Fruit fly (Drosophila melanogaster) whole organism, embryonic: ENCODE results near the gene Sfp33A3.

Experiments used
- Adf1 ChIP-seq: fragments of 200-800 bp; sonication (Bioruptor generic); IDR thresholded peaks from 2 replicates; pipeline ENCODE4 v1.3.6; 2022; ENCODE audit warnings: missing biosample characterization, missing genetic modification characterization
- Bdp1 ChIP-seq: fragments of 200-800 bp; sonication (Bioruptor generic); optimal IDR thresholded peaks from 3 replicates; lab custom pipeline; 2016; ENCODE audit warnings: missing biosample characterization, missing genetic modification characterization
- Bteb2 ChIP-seq: fragments of 200-800 bp; sonication (Bioruptor generic); optimal IDR thresholded peaks from 2 replicates; lab custom pipeline; 2016; ENCODE audit warnings: missing biosample characterization, missing genetic modification characterization
- CG10543 ChIP-seq: fragments of 200-800 bp; sonication (Bioruptor generic); optimal IDR thresholded peaks from 3 replicates; lab custom pipeline; 2017; ENCODE audit warnings: missing biosample characterization, mild to moderate bottlenecking, missing genetic modification characterization, moderate library complexity
- CG11093 ChIP-seq: fragments of 200-800 bp; sonication (Bioruptor generic); IDR thresholded peaks from 3 replicates; pipeline ENCODE4 v1.3.6; 2022; ENCODE audit warnings: missing biosample characterization, missing genetic modification characterization
- CG11695 ChIP-seq: fragments of 200-800 bp; sonication (Bioruptor generic); IDR thresholded peaks from 3 replicates; pipeline ENCODE4 v1.3.6; 2022; ENCODE audit warnings: missing biosample characterization, missing genetic modification characterization
- CG11723 ChIP-seq: fragments of 200-800 bp; sonication (Bioruptor generic); optimal IDR thresholded peaks from 2 replicates; lab custom pipeline; 2017; ENCODE audit warnings: missing biosample characterization, mild to moderate bottlenecking, missing genetic modification characterization
- CG13287 ChIP-seq: fragments of 200-800 bp; sonication (Bioruptor generic); IDR thresholded peaks from 2 replicates; pipeline ENCODE4 v1.3.6; 2022; ENCODE audit warnings: missing biosample characterization, missing genetic modification characterization; ENCODE audit not compliant: partially characterized antibody
- CG5953 ChIP-seq: fragments of 200-800 bp; sonication (Bioruptor generic); IDR thresholded peaks from 2 replicates; pipeline ENCODE4 v1.3.6; 2022; ENCODE audit warnings: missing biosample characterization, missing genetic modification characterization
- CG6272 ChIP-seq: fragments of 200-800 bp; sonication (Bioruptor generic); IDR thresholded peaks from 2 replicates; pipeline ENCODE4 v1.3.6; 2022; ENCODE audit warnings: missing biosample characterization, missing genetic modification characterization
- CG6791 ChIP-seq: fragments of 200-800 bp; sonication (Bioruptor generic); IDR thresholded peaks from 3 replicates; pipeline ENCODE4 v1.3.6; 2022; ENCODE audit warnings: missing biosample characterization, missing genetic modification characterization; ENCODE audit not compliant: partially characterized antibody
- CG6813 ChIP-seq: fragments of 200-800 bp; sonication (Bioruptor generic); optimal IDR thresholded peaks from 2 replicates; lab custom pipeline; 2017; ENCODE audit warnings: missing biosample characterization, missing genetic modification characterization, mild to moderate bottlenecking, moderate library complexity, missing genetic modification reagents
- CG8765 ChIP-seq: fragments of 200-800 bp; sonication (Bioruptor generic); IDR thresholded peaks from 2 replicates; pipeline ENCODE4 v1.3.6; 2022; ENCODE audit warnings: missing biosample characterization, missing genetic modification characterization
- Dfd ChIP-seq, 2 experiments: fragments of >200 bp; optimal IDR thresholded peaks; 2 replicates each; lab custom pipeline; 2017; ENCODE audit warnings: missing biosample characterization in 2 of 2, missing genetic modification characterization in 2 of 2
- Dref ChIP-seq: fragments of 200-800 bp; sonication (Bioruptor generic); IDR thresholded peaks from 2 replicates; pipeline ENCODE4 v1.3.6; 2022; ENCODE audit warnings: missing biosample characterization, missing genetic modification characterization
- Drgx ChIP-seq: fragments of 200-800 bp; sonication (Bioruptor generic); IDR thresholded peaks from 2 replicates; pipeline ENCODE4 v1.3.6; 2022; ENCODE audit warnings: missing biosample characterization, missing genetic modification characterization
- Eip74EF ChIP-seq, 2 experiments: fragments of 200-800 bp in 1 of 2; fragments of >200 bp in 1 of 2; sonication (Bioruptor generic) in 1 of 2; optimal IDR thresholded peaks; 2 replicates each; lab custom pipeline; 2017 to 2019; ENCODE audit warnings: missing biosample characterization in 2 of 2, missing genetic modification characterization in 2 of 2, mild to moderate bottlenecking in 1 of 2, moderate library complexity in 1 of 2
- HLH4C ChIP-seq: fragments of 200-800 bp; sonication (Bioruptor generic); IDR thresholded peaks from 3 replicates; pipeline ENCODE4 v1.3.6; 2022; ENCODE audit warnings: missing biosample characterization, missing genetic modification characterization; ENCODE audit not compliant: partially characterized antibody
- Hmr ChIP-seq: fragments of 200-800 bp; sonication (Bioruptor generic); optimal IDR thresholded peaks from 3 replicates; lab custom pipeline; 2017; ENCODE audit warnings: mild to moderate bottlenecking, missing biosample characterization, missing genetic modification reagents, missing genetic modification characterization
- Lhr ChIP-seq: fragments of 200-800 bp; sonication (Bioruptor generic); optimal IDR thresholded peaks from 3 replicates; lab custom pipeline; 2017; ENCODE audit warnings: mild to moderate bottlenecking, missing biosample characterization, missing genetic modification reagents, missing genetic modification characterization
- Lim3 ChIP-seq: fragments of 200-800 bp; sonication (Bioruptor generic); IDR thresholded peaks from 2 replicates; pipeline ENCODE4 v1.3.6; 2022; ENCODE audit warnings: missing biosample characterization, missing genetic modification characterization
- MESR4 ChIP-seq: fragments of 200-800 bp; sonication (Bioruptor generic); optimal IDR thresholded peaks from 2 replicates; lab custom pipeline; 2018; ENCODE audit warnings: missing biosample characterization, mild to moderate bottlenecking, missing genetic modification characterization, moderate library complexity
- Med ChIP-seq: fragments of 200-800 bp; sonication (Bioruptor generic); peaks from one replicate; lab custom pipeline; 2016; ENCODE audit warnings: missing biosample characterization, missing genetic modification characterization, mild to moderate bottlenecking, inconsistent platforms, moderate library complexity
- Nf-YC ChIP-seq: fragments of 200-800 bp; optimal IDR thresholded peaks from 3 replicates; lab custom pipeline; 2019; ENCODE audit warnings: missing biosample characterization, mild to moderate bottlenecking, missing genetic modification characterization, moderate library complexity
- Pdp1 ChIP-seq, 2 experiments: fragments of 200-800 bp; sonication (Bioruptor generic); optimal IDR thresholded peaks; 3 replicates each; lab custom pipeline; 2016; ENCODE audit warnings: missing biosample characterization in 2 of 2, missing genetic modification characterization in 2 of 2, mild to moderate bottlenecking in 1 of 2, moderate library complexity in 1 of 2
- Sry-β ChIP-seq: fragments of 200-800 bp; sonication (Bioruptor generic); optimal IDR thresholded peaks from 2 replicates; lab custom pipeline; 2018; ENCODE audit warnings: missing biosample characterization, mild to moderate bottlenecking, missing genetic modification characterization, moderate library complexity
- Tbp ChIP-seq: fragments of >200 bp; optimal IDR thresholded peaks from 2 replicates; lab custom pipeline; 2018; ENCODE audit warnings: missing biosample characterization, missing genetic modification characterization
- Trl ChIP-seq, 3 experiments: fragments of >200 bp in 2 of 3; fragments of 200-800 bp in 1 of 3; sonication (Bioruptor generic) in 1 of 3; optimal IDR thresholded peaks; 2 replicates in 1 of 3; 3 replicates in 2 of 3; lab custom pipeline; 2016 to 2017; ENCODE audit warnings: missing biosample characterization in 1 of 3, missing genetic modification characterization in 1 of 3
- Vsx1 ChIP-seq: fragments of 200-800 bp; sonication (Bioruptor generic); optimal IDR thresholded peaks from 2 replicates; lab custom pipeline; 2017; ENCODE audit warnings: missing biosample characterization, mild to moderate bottlenecking, missing genetic modification characterization, missing genetic modification reagents
- bcd ChIP-seq: fragments of 200-800 bp; sonication (Bioruptor generic); optimal IDR thresholded peaks from 2 replicates; lab custom pipeline; 2017; ENCODE audit warnings: missing biosample characterization, mild to moderate bottlenecking, missing genetic modification characterization
- bsh ChIP-seq, 2 experiments: fragments of 200-800 bp; sonication (Bioruptor generic); optimal IDR thresholded peaks; 2 replicates each; lab custom pipeline; 2017 to 2018; ENCODE audit warnings: mild to moderate bottlenecking in 2 of 2, missing biosample characterization in 2 of 2, missing genetic modification characterization in 2 of 2, moderate library complexity in 1 of 2
- disco-r ChIP-seq: fragments of 200-800 bp; sonication (Bioruptor generic); optimal IDR thresholded peaks from 2 replicates; lab custom pipeline; 2016; ENCODE audit warnings: missing biosample characterization, missing genetic modification characterization
- dm ChIP-seq: fragments of 200-800 bp; sonication (Bioruptor generic); optimal IDR thresholded peaks from 3 replicates; lab custom pipeline; 2016; ENCODE audit warnings: missing biosample characterization, missing genetic modification characterization
- dpn ChIP-seq, 2 experiments: fragments of 200-800 bp; sonication (Bioruptor generic); optimal IDR thresholded peaks; 3 replicates each; lab custom pipeline; 2016; ENCODE audit warnings: missing biosample characterization in 2 of 2, missing genetic modification characterization in 2 of 2
- jumu ChIP-seq: fragments of 200-800 bp; sonication (Bioruptor generic); optimal IDR thresholded peaks from 3 replicates; lab custom pipeline; 2016; ENCODE audit warnings: missing biosample characterization, missing genetic modification characterization
- lbe ChIP-seq: fragments of 200-800 bp; sonication (Bioruptor generic); optimal IDR thresholded peaks from 2 replicates; lab custom pipeline; 2016; ENCODE audit warnings: missing biosample characterization, mild to moderate bottlenecking, missing genetic modification characterization
- lilli ChIP-seq: fragments of 200-800 bp; sonication (Bioruptor generic); optimal IDR thresholded peaks from 3 replicates; lab custom pipeline; 2016; ENCODE audit warnings: missing biosample characterization, missing genetic modification characterization
- lov ChIP-seq, 2 experiments: fragments of 200-800 bp in 1 of 2; fragments of >200 bp in 1 of 2; sonication (Bioruptor generic) in 1 of 2; IDR thresholded peaks in 1 of 2; optimal IDR thresholded peaks in 1 of 2; 2 replicates in 1 of 2; 3 replicates in 1 of 2; pipeline versions ENCODE4 v1.3.6 to Lab custom; 2017 to 2022; ENCODE audit warnings: missing biosample characterization in 1 of 2, missing genetic modification characterization in 1 of 2
- otp ChIP-seq: fragments of 200-800 bp; sonication (Bioruptor generic); IDR thresholded peaks from 3 replicates; pipeline ENCODE4, ENCODE4 v1.3.6; 2022; ENCODE audit warnings: missing biosample characterization, missing genetic modification characterization
- run ChIP-seq: fragments of 200-800 bp; sonication (Bioruptor generic); optimal IDR thresholded peaks from 3 replicates; lab custom pipeline; 2018; ENCODE audit warnings: missing biosample characterization, mild to moderate bottlenecking, missing genetic modification characterization
- slbo ChIP-seq: fragments of 200-800 bp; sonication (Bioruptor generic); IDR thresholded peaks from 2 replicates; pipeline ENCODE4 v1.3.6; 2022; ENCODE audit warnings: missing biosample characterization, missing genetic modification characterization
- stwl ChIP-seq: fragments of 200-800 bp; sonication (Bioruptor generic); optimal IDR thresholded peaks from 3 replicates; lab custom pipeline; 2018; ENCODE audit warnings: missing biosample characterization, mild to moderate bottlenecking, missing genetic modification characterization, moderate library complexity
- ttk ChIP-seq: fragments of 200-800 bp; sonication (Bioruptor generic); IDR thresholded peaks from 2 replicates; pipeline ENCODE4 v2.1.2; 2022; ENCODE audit warnings: missing biosample characterization, missing genetic modification characterization
- tx ChIP-seq: fragments of 200-800 bp; sonication (Bioruptor generic); optimal IDR thresholded peaks from 2 replicates; lab custom pipeline; 2016; ENCODE audit warnings: missing biosample characterization, missing genetic modification characterization
- usp ChIP-seq: fragments of >200 bp; optimal IDR thresholded peaks from 2 replicates; lab custom pipeline; 2017; ENCODE audit warnings: missing biosample characterization, missing genetic modification characterization
- z ChIP-seq: fragments of 200-800 bp; sonication (Bioruptor generic); IDR thresholded peaks from 3 replicates; pipeline ENCODE4 v1.3.6; 2022; ENCODE audit warnings: missing biosample characterization, missing genetic modification characterization
- zen2 ChIP-seq: fragments of 200-800 bp; sonication (Bioruptor generic); IDR thresholded peaks from 3 replicates; pipeline ENCODE4 v1.3.6; 2022; ENCODE audit warnings: missing biosample characterization, missing genetic modification characterization; ENCODE audit not compliant: partially characterized antibody

Gene Sfp33A3

DNA sequence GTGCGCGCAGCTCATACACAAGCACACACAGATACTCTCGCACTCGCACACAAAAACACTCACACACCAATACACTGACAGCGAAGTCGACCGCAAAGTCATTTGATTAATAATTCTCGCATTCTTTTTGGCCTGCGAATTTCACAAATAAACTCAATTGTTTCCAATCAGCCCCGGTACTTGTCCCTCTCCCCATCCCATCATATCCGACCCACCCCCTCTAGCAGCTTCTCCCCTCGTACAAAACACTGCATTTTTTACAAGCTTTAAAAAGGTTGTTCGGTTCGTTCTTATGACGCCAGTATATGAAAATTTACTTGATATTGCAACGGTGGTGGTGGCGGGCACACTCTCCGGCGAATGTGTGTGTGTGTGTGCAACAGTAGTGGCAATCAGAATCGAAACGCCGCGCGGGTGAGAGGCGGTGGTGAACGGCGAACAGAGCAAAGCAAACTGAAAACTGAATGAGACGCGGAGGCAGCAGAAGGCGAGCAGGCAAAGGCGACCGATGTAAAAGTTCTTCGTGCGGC is 31.9 kb upstream of the Sfp33A3 start (continued):
- TF ChIP-seq Bdp1 (GFP tag; lab: Kevin White, UChicago) (no peak), slbo (peak; percentile 45; the same call in 1 of the 2 replicates), ttk (peak; percentile 24; the same call in 1 of the 2 replicates), Med (peak; percentile 94), CG6813 (GFP tag; lab: Kevin White, UChicago) (no peak), otp (GFP tag; lab: Robert Waterston, UW) (peak; percentile 51; the same call in 1 of the 3 replicates), MESR4 (GFP tag; lab: Kevin White, UChicago) (peak; percentile 28), Eip74EF (GFP tag; optimal IDR thresholded peaks at IDR 0.05; lab: Kevin White, UChicago) (no peak), HLH4C (GFP tag; lab: Robert Waterston, UW) (peak; percentile 14; the same call in 1 of the 3 replicates), CG11723 (no peak), bsh (GFP tag; optimal IDR thresholded peaks at IDR 0.05; lab: Kevin White, UChicago) (peak in 1 of 2 experiments; percentile 18), CG10543 (peak; percentile 87), CG6791 (GFP tag; lab: Robert Waterston, UW) (peak; percentile 60; the same call in 1 of the 3 replicates), tx (GFP tag; lab: Kevin White, UChicago) (no peak), lov (optimal IDR thresholded peaks at IDR 0.05; lab: Kevin White, UChicago) (no peak), lov (GFP tag; IDR thresholded peaks at IDR 0.05; lab: Robert Waterston, UW) (0 out of 3 replicates have a peak, but pooled peaks have one; percentile 50), Tbp (GFP tag; lab: Kevin White, UChicago) (no peak), disco-r (GFP tag; lab: Kevin White, UChicago) (no peak), usp (GFP tag; lab: Kevin White, UChicago) (no peak), CG11093 (GFP tag; lab: Robert Waterston, UW) (no peak), Nf-YC (tag; lab: Kevin White, UChicago) (peak; percentile 55), CG11695 (GFP tag; lab: Robert Waterston, UW) (0 out of 3 replicates have a peak, but pooled peaks have one; percentile 32), Hmr (peak; percentile 57), Dfd (GFP tag; optimal IDR thresholded peaks at IDR 0.05; lab: Kevin White, UChicago) (no peak), jumu (GFP tag; lab: Kevin White, UChicago) (no peak), z (GFP tag; lab: Robert Waterston, UW) (0 out of 3 replicates have a peak, but pooled peaks have one; percentile 38), CG6272 (GFP tag; lab: Robert Waterston, UW) (0 out of 2 replicates have a peak, but pooled peaks have one; percentile 15), Sry-β (GFP tag; lab: Kevin White, UChicago) (no peak), dm (peak; percentile 39), Dref (GFP tag; lab: Robert Waterston, UW) (0 out of 2 replicates have a peak, but pooled peaks have one; percentile 23), Adf1 (GFP tag; lab: Robert Waterston, UW) (peak; percentile 83), dpn (GFP tag; optimal IDR thresholded peaks at IDR 0.05; lab: Kevin White, UChicago) (peak in 1 of 2 experiments; percentile 5), Pdp1 (GFP tag; optimal IDR thresholded peaks at IDR 0.05; lab: Kevin White, UChicago) (peak in 1 of 2 experiments; percentile 13), Drgx (GFP tag; lab: Robert Waterston, UW) (peak; percentile 43; the same call in 1 of the 2 replicates), zen2 (0 out of 3 replicates have a peak, but pooled peaks have one; percentile 31), lbe (GFP tag; lab: Kevin White, UChicago) (no peak), Trl (optimal IDR thresholded peaks at IDR 0.05; lab: Kevin White, UChicago) (no peak), Trl (GFP tag; optimal IDR thresholded peaks at IDR 0.05; lab: Kevin White, UChicago) (peak; percentile 24), run (peak; percentile 71), CG5953 (no peak), CG13287 (0 out of 2 replicates have a peak, but pooled peaks have one; percentile 38), lilli (GFP tag; lab: Kevin White, UChicago) (no peak), Vsx1 (no peak), Lim3 (no peak), CG8765 (no peak), bcd (GFP tag; lab: Kevin White, UChicago) (no peak), Bteb2 (no peak), stwl (tag; lab: Kevin White, UChicago) (no peak), Lhr (GFP tag; lab: Kevin White, UChicago) (no peak)
